Worm (Caenorhabditis elegans): ENCODE data around the gene prmt-5.
A peak's percentile ranks its signal among the peaks of the same experiment; 100 is the strongest.

prmt-5 gene

ce11 chrIII:5229511-5230250, 674 bp upstream of the prmt-5 start (continued):
- TF ChIP-seq D1046.2 (GFP tag; IDR thresholded peaks at IDR 0.05) (0 out of 2 replicates have a peak, but pooled peaks have one; percentile 20), nhr-10 (tag; optimal IDR thresholded peaks at IDR 0.05) (no peak), aha-1 (tag) (peak; percentile 82), hmg-1.1 (GFP tag; IDR thresholded peaks at IDR 0.05) (no peak), aly-2 (tag; optimal IDR thresholded peaks at IDR 0.05) (peak; percentile 75), daf-8 (GFP tag; IDR thresholded peaks at IDR 0.05) (no peak)

- TF ChIP-seq mes-2 (tag; optimal IDR thresholded peaks at IDR 0.05; ENCODE audit: poor library complexity, severe bottlenecking) (peak; percentile 58), R02D3.7 (tag; optimal IDR thresholded peaks at IDR 0.05) (no peak)
These were observed 2.8 kb downstream of the prmt-5 start for ce11 chrIII:5233140-5233539.

ce11 chrIII:5234312-5234711, 4.0 kb downstream of the prmt-5 start, which contains the start of gene mrps-26:
Gene mrps-26 (plus strand): TSS chrIII:5234612.
- TF ChIP-seq dve-1 (tag; optimal IDR thresholded peaks at IDR 0.05; ENCODE audit: insufficient read depth) = no peak

ce11 chrIII:5236104-5236503, 5.7 kb downstream of the prmt-5 start, which contains the start of gene prx-10:
Gene prx-10 (plus strand): TSS chrIII:5236404.
- peak; percentile 79 for TF ChIP-seq nhr-28 (tag; optimal IDR thresholded peaks at IDR 0.05)
- no peak for TF ChIP-seq skn-1 (tag; optimal IDR thresholded peaks at IDR 0.05)

- TF ChIP-seq D1046.2 (GFP tag; IDR thresholded peaks at IDR 0.05) = no peak
- TF ChIP-seq hlh-30 (tag; optimal IDR thresholded peaks at IDR 0.05; ENCODE audit: insufficient read depth) = no peak
- TF ChIP-seq zip-11 (GFP tag; IDR thresholded peaks at IDR 0.05) = no peak
- no peak for TF ChIP-seq spr-1 (tag; optimal IDR thresholded peaks at IDR 0.05)
- TF ChIP-seq lin-13 (GFP tag; optimal IDR thresholded peaks at IDR 0.05) = no peak
- no peak for TF ChIP-seq vab-7 (GFP tag; IDR thresholded peaks at IDR 0.05)
- no peak for TF ChIP-seq ceh-28 (tag; optimal IDR thresholded peaks at IDR 0.05)
- no peak for TF ChIP-seq F26F4.8 (GFP tag; conservative IDR thresholded peaks at IDR 0.05)
- no peak for TF ChIP-seq rbr-2 (tag; optimal IDR thresholded peaks at IDR 0.05)
These were observed 11.5 kb downstream of the prmt-5 start for ce11 chrIII:5241854-5242253.

- TF ChIP-seq unc-62 (GFP tag; optimal IDR thresholded peaks at IDR 0.05 in 1 of 2) (peak in 1 of 2 experiments; percentile 58), unc-62 (tag; optimal IDR thresholded peaks at IDR 0.05) (no peak), spr-3 (GFP tag; optimal IDR thresholded peaks at IDR 0.05) (no peak)
These were observed 14.2 kb downstream of the prmt-5 start, which contains the start of gene cnd-1 for ce11 chrIII:5244539-5244938. Gene cnd-1 (minus strand): TSS chrIII:5244639.

ce11 chrIII:5245067-5245466, 14.7 kb downstream of the prmt-5 start:
- no peak for TF ChIP-seq aha-1 (tag)
- no peak for TF ChIP-seq sdz-12 (GFP tag; optimal IDR thresholded peaks at IDR 0.05)
- no peak for TF ChIP-seq nhr-10 (tag; optimal IDR thresholded peaks at IDR 0.05)
- no peak for TF ChIP-seq zip-2 (tag; optimal IDR thresholded peaks at IDR 0.05)
- no peak for TF ChIP-seq mdt-29 (GFP tag; IDR thresholded peaks at IDR 0.05)
- TF ChIP-seq hif-1 (tag; optimal IDR thresholded peaks at IDR 0.05) = no peak
- TF ChIP-seq lsy-2 (tag; optimal IDR thresholded peaks at IDR 0.05) = no peak
- no peak for TF ChIP-seq F10B5.3 (tag; optimal IDR thresholded peaks at IDR 0.05)
- TF ChIP-seq nhr-6 (tag; optimal IDR thresholded peaks at IDR 0.05) = no peak
- TF ChIP-seq unc-62 (GFP tag; optimal IDR thresholded peaks at IDR 0.05 in 1 of 2) = no peak
- no peak for TF ChIP-seq unc-62 (tag; optimal IDR thresholded peaks at IDR 0.05)
